Fruit fly (Drosophila melanogaster) whole organism, adult: ENCODE results near the gene obst-A.

ENCODE experiments used
- CG11617 ChIP-seq: fragments of 200-800 bp; sonication (Bioruptor generic); optimal IDR thresholded peaks from 2 replicates; lab custom pipeline; 2017; ENCODE audit warnings: mild to moderate bottlenecking, missing biosample characterization, missing genetic modification reagents, missing genetic modification characterization
- cnc ChIP-seq, 2 experiments: fragments of >200 bp; optimal IDR thresholded peaks; 2 replicates each; lab custom pipeline; 2017
- pad ChIP-seq: fragments of 200-800 bp; sonication (Bioruptor generic); optimal IDR thresholded peaks from 3 replicates; lab custom pipeline; 2017; ENCODE audit warnings: missing biosample characterization, missing genetic modification characterization, mild to moderate bottlenecking, moderate library complexity, missing genetic modification reagents
- tj ChIP-seq: fragments of 200-800 bp; sonication (Bioruptor generic); optimal IDR thresholded peaks from 3 replicates; lab custom pipeline; 2017; ENCODE audit warnings: missing biosample characterization, mild to moderate bottlenecking, missing genetic modification characterization, moderate library complexity

- no peak for TF ChIP-seq CG11617
- TF ChIP-seq tj (GFP tag; lab: Kevin White, UChicago), result no peak
- TF ChIP-seq pad (GFP tag; lab: Kevin White, UChicago), result no peak
- TF ChIP-seq cnc (optimal IDR thresholded peaks at IDR 0.05; lab: Kevin White, UChicago), result no peak
Observed at dm6 chrX:20245218-20245863, 5.7 kb downstream of the obst-A start.
